Worm (Caenorhabditis elegans): ENCODE results near the gene srx-135.

srx-135 gene

DNA sequence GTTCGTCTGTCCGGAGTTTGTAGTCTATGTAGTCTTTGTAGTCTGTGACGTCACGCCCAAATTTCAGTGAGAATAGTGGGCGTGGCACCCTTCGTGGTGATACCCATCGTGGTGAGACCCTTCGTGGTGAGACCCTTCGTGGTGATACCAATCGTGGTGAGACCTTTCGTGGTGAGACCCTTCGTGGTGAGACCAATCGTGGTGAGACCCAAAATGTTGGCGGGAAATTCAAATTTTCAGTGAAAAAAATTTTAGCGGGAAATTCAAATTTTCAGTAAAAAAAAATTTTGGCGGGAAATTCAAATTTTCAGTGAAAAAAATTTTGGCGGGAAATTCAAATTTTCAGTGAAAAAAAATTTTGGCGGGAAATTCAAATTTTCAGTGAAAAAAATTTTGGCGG lies 23.2 kb downstream of the srx-135 start:
- TF ChIP-seq isw-1 (GFP tag; IDR thresholded peaks at IDR 0.05) (peak; percentile 11; the same call in 1 of the 2 replicates), unc-98 (GFP tag; IDR thresholded peaks at IDR 0.05) (peak; percentile 53; the same call in 1 of the 2 replicates)

DNA sequence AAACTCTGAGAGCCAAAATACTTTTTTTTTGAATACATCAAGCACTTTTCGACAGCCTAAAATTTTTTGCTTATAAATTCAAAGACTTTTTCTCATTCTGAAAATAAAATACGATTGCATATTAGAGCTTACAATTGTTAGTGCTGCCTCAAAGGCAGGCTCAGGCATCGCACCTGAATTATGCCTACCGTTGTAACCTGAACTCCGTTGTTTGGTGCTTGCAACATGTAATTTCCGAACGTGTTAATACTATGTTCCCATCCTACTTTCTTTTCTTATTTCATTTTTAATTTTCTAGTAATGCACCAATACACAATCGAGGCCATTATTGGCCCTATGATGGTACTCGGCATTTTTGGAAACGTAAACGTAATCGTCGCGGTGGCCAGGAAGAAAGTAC lies 28.4 kb downstream of the srx-135 start, which contains the start of gene srsx-19:
Gene srsx-19, plus strand, starts transcription at position 301 of the 400 bp plus-strand sequence.
- TF ChIP-seq Y116A8C.19 (tag; optimal IDR thresholded peaks at IDR 0.05; ENCODE audit: borderline replicate concordance), result no peak
- TF ChIP-seq snu-23 (GFP tag; optimal IDR thresholded peaks at IDR 0.05), result no peak
- no peak for TF ChIP-seq nhr-90 (tag; optimal IDR thresholded peaks at IDR 0.05; ENCODE audit: poor library complexity)
- no peak for TF ChIP-seq ceh-8 (GFP tag; optimal IDR thresholded peaks at IDR 0.05)
- TF ChIP-seq aha-1 (tag; optimal IDR thresholded peaks at IDR 0.05), result no peak
- TF ChIP-seq ceh-90 (tag; optimal IDR thresholded peaks at IDR 0.05), result no peak
- TF ChIP-seq xbp-1 (tag; optimal IDR thresholded peaks at IDR 0.05), result no peak
- TF ChIP-seq fkh-10 (GFP tag; optimal IDR thresholded peaks at IDR 0.05), result no peak
- no peak for TF ChIP-seq nhr-47 (tag; optimal IDR thresholded peaks at IDR 0.05)
- no peak for TF ChIP-seq C04F5.9 (tag; optimal IDR thresholded peaks at IDR 0.05)
- TF ChIP-seq hlh-17 (GFP tag; optimal IDR thresholded peaks at IDR 0.05; ENCODE audit: borderline replicate concordance), result no peak

DNA sequence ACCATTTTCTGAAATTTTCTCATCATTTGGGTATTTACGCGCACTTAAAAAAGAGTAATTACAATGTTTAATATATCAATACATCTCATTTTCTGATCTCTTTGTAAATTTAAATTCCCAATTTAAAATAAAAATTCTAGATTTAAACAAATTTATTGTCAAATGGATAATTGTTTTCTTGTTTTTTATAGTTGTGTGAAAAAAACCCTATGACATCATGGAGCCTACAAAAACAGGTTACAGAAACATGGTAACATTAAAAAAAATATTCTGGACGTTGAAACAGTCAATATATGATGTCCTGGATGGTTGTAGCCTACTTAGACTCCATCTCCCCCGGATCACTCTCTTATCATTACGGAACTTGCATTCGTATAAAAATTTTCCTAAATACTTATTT lies 30.5 kb downstream of the srx-135 start, which contains the start of gene spp-12:
Gene spp-12, plus strand, starts transcription at position 301 of the 400 bp plus-strand sequence.
- TF ChIP-seq fkh-8 (tag; optimal IDR thresholded peaks at IDR 0.05), result no peak
- TF ChIP-seq nhr-12 (tag; optimal IDR thresholded peaks at IDR 0.05), result no peak
- TF ChIP-seq lin-13 (GFP tag; optimal IDR thresholded peaks at IDR 0.05), result no peak
- no peak for TF ChIP-seq hlh-4 (tag; optimal IDR thresholded peaks at IDR 0.05)
- TF ChIP-seq C16A3.4 (tag; optimal IDR thresholded peaks at IDR 0.05), result no peak
- no peak for TF ChIP-seq mep-1 (tag; optimal IDR thresholded peaks at IDR 0.05)
- no peak for TF ChIP-seq rnt-1 (tag; optimal IDR thresholded peaks at IDR 0.05)
- no peak for TF ChIP-seq efl-1 (optimal IDR thresholded peaks at IDR 0.05)
- peak in 1 of 2 experiments; percentile 6 for TF ChIP-seq efl-1 (GFP tag; optimal IDR thresholded peaks at IDR 0.05 in 1 of 2)

DNA sequence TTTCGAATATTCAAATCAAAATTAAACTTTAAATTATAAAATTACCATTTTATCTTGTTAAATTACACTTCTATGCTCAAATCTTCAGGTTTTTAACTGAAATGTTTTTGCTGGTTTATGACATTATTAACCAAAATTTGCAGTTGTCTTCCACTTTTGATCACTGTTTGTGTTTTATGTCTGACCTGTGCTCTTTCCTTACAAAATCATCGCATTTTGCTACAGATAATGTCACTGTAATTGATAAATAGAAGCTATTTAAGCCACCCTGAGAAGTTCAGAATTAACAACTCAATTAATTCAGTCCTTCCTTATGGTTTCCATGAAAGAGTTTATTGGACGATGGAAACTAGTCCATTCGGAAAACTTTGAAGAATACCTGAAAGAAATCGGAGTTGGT lies 31.5 kb downstream of the srx-135 start, which contains the start of gene lbp-8:
Gene lbp-8, plus strand, starts transcription at position 301 of the 400 bp plus-strand sequence.
- TF ChIP-seq ets-5 (GFP tag; IDR thresholded peaks at IDR 0.05) (no peak), sup-37 (GFP tag; optimal IDR thresholded peaks at IDR 0.05) (no peak), hlh-17 (GFP tag; optimal IDR thresholded peaks at IDR 0.05; ENCODE audit: borderline replicate concordance) (no peak), nhr-237 (tag; optimal IDR thresholded peaks at IDR 0.05) (no peak), mdl-1 (tag; optimal IDR thresholded peaks at IDR 0.05) (no peak), lsy-2 (tag; optimal IDR thresholded peaks at IDR 0.05) (no peak), elt-3 (tag; optimal IDR thresholded peaks at IDR 0.05) (no peak), sox-4 (tag; optimal IDR thresholded peaks at IDR 0.05) (no peak), irx-1 (tag; optimal IDR thresholded peaks at IDR 0.05) (no peak), ceh-88 (GFP tag; IDR thresholded peaks at IDR 0.05) (no peak), rnt-1 (tag; optimal IDR thresholded peaks at IDR 0.05) (no peak)

DNA sequence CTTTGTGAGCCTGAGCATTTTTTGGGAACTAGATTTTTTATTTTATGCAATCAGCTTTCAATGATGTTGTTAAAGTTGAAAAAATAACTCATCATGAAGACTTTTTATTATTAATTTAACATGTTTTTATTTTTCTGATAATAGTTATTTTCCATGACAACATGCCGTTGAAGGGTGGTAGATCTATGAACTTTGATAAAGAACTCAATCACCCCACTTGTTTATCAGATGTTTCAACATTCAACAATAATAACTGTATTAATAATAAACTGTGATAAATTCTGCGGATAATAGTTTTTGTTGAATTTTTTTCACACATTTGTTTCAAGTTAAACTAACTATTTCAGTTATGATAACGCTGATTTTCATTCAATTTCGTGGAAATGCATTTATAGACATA lies 32.5 kb downstream of the srx-135 start:
- no peak for TF ChIP-seq vab-15 (tag; optimal IDR thresholded peaks at IDR 0.05)
- TF ChIP-seq lsy-2 (tag; optimal IDR thresholded peaks at IDR 0.05), result no peak
- TF ChIP-seq nhr-71 (tag; optimal IDR thresholded peaks at IDR 0.05), result peak; percentile 40
- no peak for TF ChIP-seq ceh-88 (GFP tag; IDR thresholded peaks at IDR 0.05)
- TF ChIP-seq nhr-85 (tag), result peak; percentile 63
- 0 out of 2 replicates have a peak, but pooled peaks have one; percentile 13 for TF ChIP-seq nhr-19 (GFP tag; conservative IDR thresholded peaks at IDR 0.05)
- no peak for TF ChIP-seq pqm-1 (tag; optimal IDR thresholded peaks at IDR 0.05)
- TF ChIP-seq unc-62 (GFP tag; optimal IDR thresholded peaks at IDR 0.05), result no peak
- peak; percentile 33 for TF ChIP-seq nhr-20 (tag; optimal IDR thresholded peaks at IDR 0.05)
- TF ChIP-seq jun-1 (tag; optimal IDR thresholded peaks at IDR 0.05), result no peak
- TF ChIP-seq nhr-77 (tag; optimal IDR thresholded peaks at IDR 0.05), result no peak
- TF ChIP-seq lin-14 (GFP tag; optimal IDR thresholded peaks at IDR 0.05), result no peak
- no peak for TF ChIP-seq irx-1 (tag; optimal IDR thresholded peaks at IDR 0.05)
- peak; percentile 59 for TF ChIP-seq elt-2 (tag; optimal IDR thresholded peaks at IDR 0.05)
